Worm (Caenorhabditis elegans): ENCODE results near the gene W10G11.19.

Gene W10G11.19

ce11 chrII:3550352-3550751, at the start of gene W10G11.19:
TSS of gene W10G11.19 (plus strand) at chrII:3550652.
- no peak for TF ChIP-seq unc-62 (GFP tag; optimal IDR thresholded peaks at IDR 0.05)

ce11 chrII:3502011-3502410, 48.4 kb upstream of the W10G11.19 start:
- no peak for TF ChIP-seq unc-62 (GFP tag; optimal IDR thresholded peaks at IDR 0.05)

DNA sequence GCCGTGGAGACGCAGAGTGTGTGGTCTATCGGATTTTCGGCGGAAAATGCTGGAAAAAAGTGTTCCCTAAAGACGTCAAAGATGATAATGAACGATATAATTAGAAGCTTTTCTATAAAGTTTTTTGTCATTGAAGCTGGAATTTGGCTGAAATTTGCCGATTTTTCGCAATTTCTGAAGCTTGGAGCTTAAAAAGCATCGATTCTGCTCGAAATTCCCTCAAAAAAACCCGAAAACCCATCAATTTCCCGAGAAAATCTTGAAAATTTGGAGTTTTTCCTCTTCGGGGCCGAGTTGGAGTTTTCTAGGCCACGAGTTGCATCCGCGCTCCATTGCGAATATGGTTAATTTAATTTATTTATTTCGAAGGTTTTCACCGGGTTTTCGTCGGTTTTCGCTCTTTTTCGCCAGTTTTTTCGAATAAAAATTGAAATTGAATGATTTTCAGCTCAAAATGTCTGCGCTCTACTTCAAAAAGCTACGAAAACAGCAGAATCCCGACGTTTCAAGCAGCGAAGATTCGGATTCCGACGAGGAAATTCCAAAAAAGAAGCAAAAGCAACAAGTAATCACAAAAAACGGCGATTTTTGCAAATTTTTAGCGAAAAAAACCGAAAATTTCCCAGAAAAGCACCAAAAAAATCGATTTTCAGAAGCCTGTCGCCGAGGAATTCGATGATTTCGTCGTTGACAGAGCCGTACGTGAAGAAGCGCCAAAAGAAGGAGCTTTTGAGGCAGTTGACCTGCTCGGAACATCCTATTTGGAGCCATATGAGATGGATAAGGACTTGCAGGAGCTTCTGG, 47.7 kb upstream of the W10G11.19 start, which contains the start of the genes col-71 and Y49F6B.2:
col-71 (minus strand) TSS at position 51 of the 804 bp plus-strand sequence.
Y49F6B.2 (plus strand) TSS at position 449 of the 804 bp plus-strand sequence.
- TF ChIP-seq unc-62 (GFP tag; optimal IDR thresholded peaks at IDR 0.05) = no peak

DNA sequence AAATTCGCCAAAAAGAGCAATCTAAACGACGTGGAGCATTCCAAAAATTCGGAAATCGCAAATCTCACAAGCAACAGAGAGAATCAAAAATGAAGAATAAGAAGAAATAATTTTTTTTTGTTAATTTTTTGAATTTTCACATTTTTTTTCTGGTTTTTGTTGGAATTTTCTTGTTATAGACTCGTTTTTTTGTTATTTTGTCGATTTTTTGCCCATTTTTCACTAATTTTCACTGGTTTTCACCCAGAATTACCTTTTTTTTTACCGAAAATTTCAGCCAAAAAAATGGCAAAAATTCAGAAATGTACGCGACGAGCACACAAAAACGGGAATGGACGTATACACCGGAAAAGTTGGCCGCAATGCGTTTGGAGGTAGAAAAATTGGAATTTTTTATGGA, 45.7 kb upstream of the W10G11.19 start, which contains the start of gene cyh-1:
cyh-1 (plus strand) TSS at position 301 of the 400 bp plus-strand sequence.
- no peak for TF ChIP-seq unc-62 (GFP tag; optimal IDR thresholded peaks at IDR 0.05)

DNA sequence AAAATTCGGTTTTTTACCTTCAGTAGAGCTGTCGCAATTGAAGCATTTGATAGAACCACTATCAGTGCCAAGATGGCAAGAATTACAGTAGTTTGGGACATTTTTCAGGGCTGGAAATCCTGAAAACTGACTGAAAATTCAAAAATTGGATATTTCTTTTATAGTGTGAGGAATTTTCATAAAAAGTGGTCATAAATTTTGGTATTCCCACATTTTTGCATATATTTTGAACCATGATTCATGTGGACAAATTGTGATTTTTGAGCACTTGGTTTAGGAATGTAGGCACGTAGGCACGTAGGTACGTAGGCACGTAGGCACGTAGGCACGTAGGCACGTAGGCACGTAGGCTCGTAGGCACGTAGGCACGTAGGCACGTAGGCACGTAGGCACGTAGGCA, 38.2 kb upstream of the W10G11.19 start, which contains the start of gene Y49F6B.19:
Y49F6B.19 (minus strand) TSS at position 101 of the 400 bp plus-strand sequence.
- no peak for TF ChIP-seq unc-62 (GFP tag; optimal IDR thresholded peaks at IDR 0.05)

ce11 chrII:3514631-3515030, 35.8 kb upstream of the W10G11.19 start, which contains the start of gene srz-5:
TSS of gene srz-5 (minus strand) at chrII:3514731.
- no peak for TF ChIP-seq unc-62 (GFP tag; optimal IDR thresholded peaks at IDR 0.05)

DNA sequence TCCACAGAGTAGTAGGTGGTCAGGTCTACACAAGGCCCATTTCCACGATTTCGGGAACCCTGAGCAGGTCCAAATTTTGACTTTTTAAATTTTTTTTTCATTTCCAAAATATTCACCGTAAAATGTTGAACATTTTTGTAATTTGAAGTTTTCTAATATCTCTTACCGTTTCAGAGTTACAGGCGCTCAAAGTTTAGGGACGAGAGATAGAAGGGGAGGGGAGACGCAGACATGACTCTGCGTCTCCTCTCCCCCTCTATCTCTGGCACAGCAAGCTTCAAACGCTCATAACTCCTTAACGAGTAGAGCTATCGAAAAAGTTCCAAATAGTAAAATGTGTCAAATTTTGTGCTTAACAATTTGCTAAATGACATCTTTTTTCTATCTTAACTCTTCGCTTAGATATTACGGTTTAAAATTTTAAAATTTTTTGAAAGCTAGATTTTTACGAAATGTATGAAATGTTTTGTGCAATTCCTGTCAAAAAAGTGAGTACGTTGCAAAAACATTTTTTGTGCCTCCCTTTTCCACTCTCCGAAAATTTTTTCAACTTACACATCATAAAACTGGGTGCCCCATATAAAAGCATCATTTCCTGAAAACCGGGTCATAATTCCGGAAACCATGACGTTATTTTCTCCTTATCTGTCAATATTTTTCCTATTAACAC, 34.9 kb upstream of the W10G11.19 start, which contains the start of the genes Y49F6B.14 and clec-125:
Y49F6B.14 (minus strand) TSS at position 101 of the 670 bp plus-strand sequence.
clec-125 (plus strand) TSS at position 620 of the 670 bp plus-strand sequence.
- TF ChIP-seq unc-62 (GFP tag; optimal IDR thresholded peaks at IDR 0.05) = no peak

- no peak for TF ChIP-seq unc-62 (GFP tag; optimal IDR thresholded peaks at IDR 0.05)
These were observed 34.3 kb upstream of the W10G11.19 start for ce11 chrII:3516175-3516574.

ce11 chrII:3518961-3519544, 31.4 kb upstream of the W10G11.19 start, which contains the start of gene clec-126:
TSS of gene clec-126 (plus strand) at chrII:3519494.
- no peak for TF ChIP-seq unc-62 (GFP tag; optimal IDR thresholded peaks at IDR 0.05)

- TF ChIP-seq unc-62 (GFP tag; optimal IDR thresholded peaks at IDR 0.05) = no peak
These were observed 29.2 kb upstream of the W10G11.19 start, which contains the start of gene W09G10.9 for ce11 chrII:3520988-3521850. TSS of gene W09G10.9 (plus strand) at chrII:3521800.

ce11 chrII:3524097-3524496, 26.4 kb upstream of the W10G11.19 start, which contains the start of gene col-72:
TSS of gene col-72 (minus strand) at chrII:3524197.
- no peak for TF ChIP-seq unc-62 (GFP tag; optimal IDR thresholded peaks at IDR 0.05)

DNA sequence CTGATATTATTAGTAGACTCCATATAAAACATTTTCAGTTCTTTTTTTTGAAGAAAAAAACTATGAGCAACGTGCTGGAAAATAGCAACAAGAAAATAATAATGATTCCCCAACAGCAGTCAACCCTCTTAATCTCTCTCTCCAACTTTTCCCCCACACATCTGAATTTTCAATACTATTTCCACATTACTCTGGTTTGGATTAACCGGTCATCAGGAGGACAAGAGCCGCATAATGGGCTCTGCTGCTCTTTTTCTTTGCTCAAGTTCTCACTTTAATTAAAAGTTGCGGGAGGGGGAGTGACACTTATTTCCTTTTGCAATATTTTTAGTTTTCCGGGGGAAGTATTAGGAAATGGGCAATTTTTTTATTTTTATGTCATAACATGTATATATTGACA, 23.0 kb upstream of the W10G11.19 start:
- TF ChIP-seq unc-62 (GFP tag; optimal IDR thresholded peaks at IDR 0.05) = no peak

ce11 chrII:3528256-3528655, 22.2 kb upstream of the W10G11.19 start, which contains the start of gene ncs-6:
TSS of gene ncs-6 (minus strand) at chrII:3528516.
- TF ChIP-seq unc-62 (GFP tag; optimal IDR thresholded peaks at IDR 0.05) = no peak

DNA sequence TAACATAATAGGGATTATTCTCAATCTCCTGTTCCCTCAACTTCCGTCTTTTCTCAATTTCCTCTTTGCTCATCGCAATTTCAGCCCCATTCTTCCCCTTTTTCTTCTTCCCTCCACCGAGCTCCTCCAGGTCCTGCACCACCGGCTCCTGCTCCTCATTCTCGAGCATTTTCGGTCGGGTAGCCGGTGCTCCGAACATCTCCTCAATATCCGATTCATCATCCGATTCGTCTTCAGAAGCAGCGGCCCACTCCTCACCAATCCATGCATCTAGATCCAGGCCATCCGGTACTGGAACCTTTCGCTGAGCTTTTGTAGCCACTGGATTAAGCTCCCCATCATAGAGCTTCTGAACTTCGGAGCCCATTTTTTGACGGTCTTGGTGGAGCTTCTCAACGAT, 10.3 kb upstream of the W10G11.19 start:
- no peak for TF ChIP-seq unc-62 (GFP tag; optimal IDR thresholded peaks at IDR 0.05)
